Worm (Caenorhabditis elegans) whole organism, mixed stage, embryonic: ENCODE measurements around the gene W08F4.13.
"Not testable (repeated sequence)": the region's sequence is repeated elsewhere in the genome, so short reads cannot be mapped to it uniquely, and the experiment has no call there.

ENCODE experiments used
- bed-3 ChIP-seq: fragments of 200-800 bp; sonication (Bioruptor generic); optimal IDR thresholded peaks from 3 replicates; lab custom pipeline; 2018; ENCODE audit warnings: mild to moderate bottlenecking, missing genetic modification characterization, moderate library complexity, missing compliant biosample characterization
- elt-1 ChIP-seq: sonication (generic microtip); optimal IDR thresholded peaks from 2 replicates; lab custom pipeline; 2017; ENCODE audit warnings: missing genetic modification characterization, mild to moderate bottlenecking, missing compliant biosample characterization, antibody characterized with exemption, moderate library complexity, borderline replicate concordance; ENCODE audit not compliant: insufficient read depth
- flh-1 ChIP-seq: fragments of 200-800 bp; sonication (Bioruptor generic); optimal IDR thresholded peaks from 2 replicates; lab custom pipeline; 2018; ENCODE audit warnings: mild to moderate bottlenecking, missing genetic modification characterization, moderate library complexity, missing compliant biosample characterization
- hlh-1 ChIP-seq: fragments of 150-350 bp; optimal IDR thresholded peaks from 2 replicates; lab custom pipeline; 2014; ENCODE audit warnings: missing biosample characterization, missing genetic modification reagents, missing genetic modification characterization
- mep-1 ChIP-seq: fragments of 150-350 bp; optimal IDR thresholded peaks from 2 replicates; lab custom pipeline; 2017; ENCODE audit warnings: missing biosample characterization, missing genetic modification reagents, missing genetic modification characterization, inconsistent platforms
- mls-2 ChIP-seq: sonication (generic microtip); optimal IDR thresholded peaks from 2 replicates; lab custom pipeline; 2016; ENCODE audit warnings: mild to moderate bottlenecking, missing genetic modification characterization, moderate library complexity, missing compliant biosample characterization
- nhr-237 ChIP-seq: fragments of 150-350 bp; optimal IDR thresholded peaks from 2 replicates; lab custom pipeline; 2014; ENCODE audit warnings: missing biosample characterization, missing genetic modification characterization
- nhr-28 ChIP-seq: fragments of 150-350 bp; optimal IDR thresholded peaks from 2 replicates; lab custom pipeline; 2014; ENCODE audit warnings: missing biosample characterization, missing genetic modification characterization
- nhr-76 ChIP-seq: sonication (generic microtip); optimal IDR thresholded peaks from 2 replicates; lab custom pipeline; 2017; ENCODE audit warnings: missing biosample characterization, missing genetic modification characterization
- pha-4 ChIP-seq: fragments of 150-350 bp; optimal IDR thresholded peaks from 2 replicates; lab custom pipeline; 2018; ENCODE audit warnings: missing biosample characterization, missing genetic modification reagents, missing genetic modification characterization
- sem-2 ChIP-seq: fragments of 200-800 bp; sonication (Bioruptor generic); optimal IDR thresholded peaks from 2 replicates; lab custom pipeline; 2018; ENCODE audit warnings: mild to moderate bottlenecking, missing genetic modification characterization, missing compliant biosample characterization
- tbx-8 ChIP-seq: fragments of 200-800 bp; sonication (Bioruptor generic); optimal IDR thresholded peaks from 2 replicates; lab custom pipeline; 2018; ENCODE audit warnings: mild to moderate bottlenecking, missing genetic modification characterization, moderate library complexity, missing compliant biosample characterization
- unc-39 ChIP-seq: fragments of 150-350 bp; optimal IDR thresholded peaks from 2 replicates; lab custom pipeline; 2014; ENCODE audit warnings: missing biosample characterization, missing genetic modification characterization
- unc-62 ChIP-seq: fragments of 150-350 bp; optimal IDR thresholded peaks from 2 replicates; lab custom pipeline; 2014; ENCODE audit warnings: missing biosample characterization, missing genetic modification reagents, missing genetic modification characterization

DNA sequence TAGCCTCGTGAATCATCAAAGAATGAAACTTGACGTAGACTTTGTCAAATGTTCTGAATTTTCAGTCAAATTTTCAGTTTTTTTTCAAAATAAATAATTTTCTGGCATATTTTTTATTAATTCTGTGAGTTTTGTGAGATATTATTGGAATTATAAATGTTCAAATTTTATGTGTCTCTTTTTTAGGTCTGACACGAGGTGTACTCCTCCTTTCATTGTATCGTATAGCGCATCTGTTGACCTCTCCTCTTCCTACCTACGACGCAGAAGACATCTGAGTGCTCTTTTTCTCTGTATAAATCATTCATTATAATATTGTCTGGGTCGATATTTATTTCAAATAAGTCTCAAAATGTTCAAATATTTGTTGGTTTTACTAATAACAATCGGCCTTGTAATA, 49.4 kb upstream of the W08F4.13 start, which contains the start of gene T27A1.3:
- not testable (repeated sequence) for TF ChIP-seq flh-1 (GFP tag; lab: Kevin White, UChicago); unc-62 (GFP tag; lab: Kevin White, UChicago); mep-1; hlh-1; unc-39 (tag; lab: Kevin White, UChicago); elt-1; nhr-237 (tag; lab: Kevin White, UChicago); nhr-76 (tag; lab: Kevin White, UChicago); tbx-8; nhr-28 (tag; lab: Kevin White, UChicago); bed-3 (GFP tag; lab: Kevin White, UChicago); sem-2 (GFP tag; lab: Kevin White, UChicago); mls-2; pha-4 (tag; lab: Kevin White, UChicago)
